Fruit fly (Drosophila melanogaster) whole organism, embryonic: ENCODE measurements around the gene OtopLc.
A peak's percentile ranks its signal among the peaks of the same experiment; 100 is the strongest.

Experiments used
- Atf-2 ChIP-seq: fragments of 200-800 bp; sonication (Bioruptor generic); optimal IDR thresholded peaks from 2 replicates; lab custom pipeline; 2016; ENCODE audit warnings: missing biosample characterization, missing genetic modification characterization
- CG11723 ChIP-seq: fragments of 200-800 bp; sonication (Bioruptor generic); optimal IDR thresholded peaks from 2 replicates; lab custom pipeline; 2017; ENCODE audit warnings: missing biosample characterization, mild to moderate bottlenecking, missing genetic modification characterization
- CG12299 ChIP-seq: fragments of 200-800 bp; sonication (Bioruptor generic); optimal IDR thresholded peaks from 2 replicates; lab custom pipeline; 2018; ENCODE audit warnings: missing biosample characterization, mild to moderate bottlenecking, missing genetic modification characterization
- CG13775 ChIP-seq: fragments of 200-800 bp; sonication (Bioruptor generic); optimal IDR thresholded peaks from 3 replicates; lab custom pipeline; 2017; ENCODE audit warnings: missing biosample characterization, mild to moderate bottlenecking, missing genetic modification characterization
- CG15479 ChIP-seq: fragments of 200-800 bp; sonication (Bioruptor generic); optimal IDR thresholded peaks from 3 replicates; lab custom pipeline; 2019; ENCODE audit warnings: missing biosample characterization, mild to moderate bottlenecking, missing genetic modification characterization, moderate library complexity
- CG1647 ChIP-seq: fragments of 200-800 bp; sonication (Bioruptor generic); optimal IDR thresholded peaks from 3 replicates; lab custom pipeline; 2016; ENCODE audit warnings: missing biosample characterization, missing genetic modification characterization
- CG17361 ChIP-seq: fragments of 200-800 bp; sonication (Bioruptor generic); IDR thresholded peaks from 3 replicates; pipeline ENCODE4 v1.3.6; 2022; ENCODE audit warnings: missing biosample characterization, missing genetic modification characterization
- CG2116 ChIP-seq: fragments of 200-800 bp; sonication (Bioruptor generic); optimal IDR thresholded peaks from 3 replicates; lab custom pipeline; 2018; ENCODE audit warnings: missing biosample characterization, mild to moderate bottlenecking, missing genetic modification characterization
- CG30020 ChIP-seq: fragments of 200-800 bp; optimal IDR thresholded peaks from 2 replicates; lab custom pipeline; 2019; ENCODE audit warnings: missing biosample characterization, mild to moderate bottlenecking, missing genetic modification characterization, moderate library complexity
- CG3163 ChIP-seq: fragments of 200-800 bp; sonication (Bioruptor generic); optimal IDR thresholded peaks from 3 replicates; lab custom pipeline; 2016; ENCODE audit warnings: missing biosample characterization, missing genetic modification characterization
- CG32772 ChIP-seq: fragments of 200-800 bp; sonication (Bioruptor generic); IDR thresholded peaks from 2 replicates; pipeline ENCODE4 v1.3.6; 2022; ENCODE audit warnings: missing biosample characterization, missing genetic modification characterization
- CG3995 ChIP-seq: fragments of 200-800 bp; sonication (Bioruptor generic); optimal IDR thresholded peaks from 3 replicates; lab custom pipeline; 2016; ENCODE audit warnings: missing biosample characterization, missing genetic modification characterization
- CG4328 ChIP-seq: fragments of 200-800 bp; sonication (Bioruptor generic); optimal IDR thresholded peaks from 3 replicates; lab custom pipeline; 2017; ENCODE audit warnings: missing biosample characterization, missing genetic modification reagents, missing genetic modification characterization
- CG5953 ChIP-seq: fragments of 200-800 bp; sonication (Bioruptor generic); IDR thresholded peaks from 2 replicates; pipeline ENCODE4 v1.3.6; 2022; ENCODE audit warnings: missing biosample characterization, missing genetic modification characterization
- CG7786 ChIP-seq: fragments of 200-800 bp; sonication (Bioruptor generic); optimal IDR thresholded peaks from 2 replicates; lab custom pipeline; 2016; ENCODE audit warnings: missing biosample characterization, missing genetic modification characterization
- CG7839 ChIP-seq: fragments of 200-800 bp; sonication (Bioruptor generic); optimal IDR thresholded peaks from 3 replicates; lab custom pipeline; 2018; ENCODE audit warnings: missing biosample characterization, mild to moderate bottlenecking, missing genetic modification characterization, moderate library complexity
- CG7928 ChIP-seq: fragments of 200-800 bp; sonication (Bioruptor generic); optimal IDR thresholded peaks from 2 replicates; lab custom pipeline; 2017; ENCODE audit warnings: missing biosample characterization, mild to moderate bottlenecking, missing genetic modification characterization
- CG8359 ChIP-seq: fragments of 200-800 bp; sonication (Bioruptor generic); optimal IDR thresholded peaks from 2 replicates; lab custom pipeline; 2017; ENCODE audit warnings: missing biosample characterization, mild to moderate bottlenecking, missing genetic modification characterization, borderline replicate concordance
- CG9727 ChIP-seq: fragments of 200-800 bp; sonication (Bioruptor generic); optimal IDR thresholded peaks from 3 replicates; lab custom pipeline; 2017; ENCODE audit warnings: missing biosample characterization, mild to moderate bottlenecking, missing genetic modification characterization
- Dref ChIP-seq: fragments of 200-800 bp; sonication (Bioruptor generic); IDR thresholded peaks from 2 replicates; pipeline ENCODE4 v1.3.6; 2022; ENCODE audit warnings: missing biosample characterization, missing genetic modification characterization
- Fer2 ChIP-seq: fragments of 200-800 bp; sonication (Bioruptor generic); optimal IDR thresholded peaks from 2 replicates; lab custom pipeline; 2018; ENCODE audit warnings: missing biosample characterization, mild to moderate bottlenecking, missing genetic modification characterization, moderate library complexity
- HHEX ChIP-seq: fragments of 200-800 bp; sonication (Bioruptor generic); optimal IDR thresholded peaks from 3 replicates; lab custom pipeline; 2017; ENCODE audit warnings: missing biosample characterization, mild to moderate bottlenecking, missing genetic modification characterization, missing genetic modification reagents
- Hr39 ChIP-seq: fragments of >200 bp; optimal IDR thresholded peaks from 2 replicates; lab custom pipeline; 2017
- Nf-YC ChIP-seq: fragments of 200-800 bp; optimal IDR thresholded peaks from 3 replicates; lab custom pipeline; 2019; ENCODE audit warnings: missing biosample characterization, mild to moderate bottlenecking, missing genetic modification characterization, moderate library complexity
- Sin3A ChIP-seq: fragments of >200 bp; optimal IDR thresholded peaks from 2 replicates; lab custom pipeline; 2018
- Spps ChIP-seq: fragments of 200-800 bp; sonication (Bioruptor generic); optimal IDR thresholded peaks from 2 replicates; lab custom pipeline; 2018; ENCODE audit warnings: missing biosample characterization, mild to moderate bottlenecking, missing genetic modification characterization
- Tbp ChIP-seq: fragments of >200 bp; optimal IDR thresholded peaks from 2 replicates; lab custom pipeline; 2018; ENCODE audit warnings: missing biosample characterization, missing genetic modification characterization
- Trl ChIP-seq, 3 experiments: fragments of >200 bp in 2 of 3; fragments of 200-800 bp in 1 of 3; sonication (Bioruptor generic) in 1 of 3; optimal IDR thresholded peaks; 2 replicates in 1 of 3; 3 replicates in 2 of 3; lab custom pipeline; 2016 to 2017; ENCODE audit warnings: missing biosample characterization in 1 of 3, missing genetic modification characterization in 1 of 3
- Xbp1 ChIP-seq: fragments of 200-800 bp; sonication (Bioruptor generic); optimal IDR thresholded peaks from 3 replicates; lab custom pipeline; 2016; ENCODE audit warnings: missing biosample characterization, mild to moderate bottlenecking, missing genetic modification characterization
- ab ChIP-seq: fragments of 200-800 bp; sonication (Bioruptor generic); optimal IDR thresholded peaks from 2 replicates; lab custom pipeline; 2016; ENCODE audit warnings: missing biosample characterization, missing genetic modification characterization
- abd-A ChIP-seq: fragments of 200-800 bp; sonication (Bioruptor generic); optimal IDR thresholded peaks from 3 replicates; lab custom pipeline; 2019; ENCODE audit warnings: missing biosample characterization, mild to moderate bottlenecking, missing genetic modification characterization, moderate library complexity
- ac ChIP-seq: fragments of 200-800 bp; sonication (Bioruptor generic); optimal IDR thresholded peaks from 3 replicates; lab custom pipeline; 2017; ENCODE audit warnings: missing biosample characterization, mild to moderate bottlenecking, missing genetic modification characterization
- al ChIP-seq: fragments of 200-800 bp; sonication (Bioruptor generic); IDR thresholded peaks from 2 replicates; pipeline ENCODE4 v1.3.6; 2022; ENCODE audit warnings: missing biosample characterization, missing genetic modification characterization
- crp ChIP-seq, 2 experiments: fragments of 200-800 bp; sonication (Bioruptor generic); optimal IDR thresholded peaks; 2 replicates in 1 of 2; 3 replicates in 1 of 2; lab custom pipeline; 2017; ENCODE audit warnings: missing biosample characterization in 2 of 2, missing genetic modification characterization in 2 of 2, mild to moderate bottlenecking in 1 of 2, moderate library complexity in 1 of 2
- gce ChIP-seq: fragments of 200-800 bp; sonication (Bioruptor generic); IDR thresholded peaks from 3 replicates; pipeline ENCODE4 v1.3.6; 2022; ENCODE audit warnings: missing biosample characterization, missing genetic modification characterization
- hkb ChIP-seq, 2 experiments: fragments of 200-800 bp in 1 of 2; fragments of >200 bp in 1 of 2; sonication (Bioruptor generic) in 1 of 2; IDR thresholded peaks in 1 of 2; optimal IDR thresholded peaks in 1 of 2; 2 replicates each; pipeline versions ENCODE4 v1.3.6 to Lab custom; 2017 to 2022; ENCODE audit warnings: missing biosample characterization in 1 of 2, missing genetic modification characterization in 1 of 2
- inv ChIP-seq: fragments of 200-800 bp; sonication (Bioruptor generic); IDR thresholded peaks from 2 replicates; pipeline ENCODE4 v1.3.6; 2022; ENCODE audit warnings: missing biosample characterization, missing genetic modification characterization; ENCODE audit not compliant: partially characterized antibody
- mld ChIP-seq: fragments of 200-800 bp; sonication (Bioruptor generic); IDR thresholded peaks from 3 replicates; pipeline ENCODE4 v1.3.6; 2022; ENCODE audit warnings: missing biosample characterization, missing genetic modification characterization; ENCODE audit not compliant: partially characterized antibody
- odd ChIP-seq: fragments of 200-800 bp; sonication (Bioruptor generic); optimal IDR thresholded peaks from 2 replicates; lab custom pipeline; 2017; ENCODE audit warnings: missing biosample characterization, mild to moderate bottlenecking, missing genetic modification characterization
- onecut ChIP-seq: fragments of 200-800 bp; sonication (Bioruptor generic); IDR thresholded peaks from 2 replicates; pipeline ENCODE4 v1.3.6; 2022; ENCODE audit warnings: missing biosample characterization, missing genetic modification characterization
- pum ChIP-seq: fragments of 200-800 bp; sonication (Bioruptor generic); optimal IDR thresholded peaks from 2 replicates; lab custom pipeline; 2016; ENCODE audit warnings: missing biosample characterization, missing genetic modification characterization
- sc ChIP-seq, 3 experiments: fragments of >200 bp in 2 of 3; fragments of 200-800 bp in 1 of 3; sonication (Bioruptor generic) in 1 of 3; optimal IDR thresholded peaks; 2 replicates in 2 of 3; 3 replicates in 1 of 3; lab custom pipeline; 2017; ENCODE audit warnings: mild to moderate bottlenecking in 1 of 3, missing biosample characterization in 1 of 3, missing genetic modification characterization in 1 of 3, missing genetic modification reagents in 1 of 3
- scrt ChIP-seq: fragments of 200-800 bp; sonication (Bioruptor generic); optimal IDR thresholded peaks from 2 replicates; lab custom pipeline; 2018; ENCODE audit warnings: missing biosample characterization, mild to moderate bottlenecking, missing genetic modification characterization, moderate library complexity
- sim ChIP-seq: fragments of 200-800 bp; sonication (Bioruptor generic); IDR thresholded peaks from 2 replicates; pipeline ENCODE4 v1.3.6; 2022; ENCODE audit warnings: missing biosample characterization, missing genetic modification characterization
- tna ChIP-seq: fragments of 200-800 bp; sonication (Bioruptor generic); IDR thresholded peaks from 2 replicates; pipeline ENCODE4 v1.3.6; 2022; ENCODE audit warnings: missing biosample characterization, missing genetic modification characterization; ENCODE audit not compliant: partially characterized antibody
- trh ChIP-seq: fragments of 200-800 bp; sonication (Bioruptor generic); optimal IDR thresholded peaks from 2 replicates; lab custom pipeline; 2016; ENCODE audit warnings: missing biosample characterization, missing genetic modification characterization
- tx ChIP-seq: fragments of 200-800 bp; sonication (Bioruptor generic); optimal IDR thresholded peaks from 2 replicates; lab custom pipeline; 2016; ENCODE audit warnings: missing biosample characterization, missing genetic modification characterization
- unc-4 ChIP-seq: fragments of 200-800 bp; sonication (Bioruptor generic); IDR thresholded peaks from 2 replicates; pipeline ENCODE4 v1.3.6; 2022; ENCODE audit warnings: missing biosample characterization, missing genetic modification characterization; ENCODE audit not compliant: partially characterized antibody
- usp ChIP-seq: fragments of >200 bp; optimal IDR thresholded peaks from 2 replicates; lab custom pipeline; 2017; ENCODE audit warnings: missing biosample characterization, missing genetic modification characterization

OtopLc gene

dm6 chrX:5699824-5700498 is 37.3 kb upstream of the OtopLc start (continued):
- TF ChIP-seq HHEX (peak; percentile 22), Spps (tag; lab: Kevin White, UChicago) (peak; percentile 15), CG8359 (GFP tag; lab: Kevin White, UChicago) (no peak), Atf-2 (GFP tag; lab: Kevin White, UChicago) (no peak), Dref (no peak), trh (GFP tag; lab: Kevin White, UChicago) (no peak), ab (GFP tag; lab: Kevin White, UChicago) (no peak), Sin3A (no peak), CG32772 (GFP tag; lab: Robert Waterston, UW) (peak; percentile 65), tna (GFP tag; lab: Robert Waterston, UW) (no peak), CG11723 (peak; percentile 26), mld (GFP tag; lab: Robert Waterston, UW) (no peak), crp (GFP tag; optimal IDR thresholded peaks at IDR 0.05; lab: Kevin White, UChicago) (no peak), CG7839 (peak; percentile 76), usp (GFP tag; lab: Kevin White, UChicago) (no peak), CG13775 (GFP tag; lab: Kevin White, UChicago) (peak; percentile 17), Nf-YC (tag; lab: Kevin White, UChicago) (peak; percentile 26), CG17361 (GFP tag; lab: Robert Waterston, UW) (peak; percentile 82), tx (GFP tag; lab: Kevin White, UChicago) (peak; percentile 9), Tbp (no peak), CG15479 (no peak), hkb (optimal IDR thresholded peaks at IDR 0.05; lab: Kevin White, UChicago) (no peak), hkb (GFP tag; IDR thresholded peaks at IDR 0.05; lab: Robert Waterston, UW) (peak; percentile 73), Fer2 (no peak), sc (optimal IDR thresholded peaks at IDR 0.05; lab: Kevin White, UChicago) (no peak), sc (GFP tag; optimal IDR thresholded peaks at IDR 0.05; lab: Kevin White, UChicago) (peak; percentile 55), onecut (no peak), pum (GFP tag; lab: Kevin White, UChicago) (peak; percentile 48), unc-4 (GFP tag; lab: Robert Waterston, UW) (no peak), CG3163 (GFP tag; lab: Kevin White, UChicago) (no peak), CG4328 (GFP tag; lab: Kevin White, UChicago) (no peak), CG9727 (GFP tag; lab: Kevin White, UChicago) (peak; percentile 39), inv (GFP tag; lab: Robert Waterston, UW) (no peak), CG2116 (GFP tag; lab: Kevin White, UChicago) (no peak), scrt (GFP tag; lab: Kevin White, UChicago) (peak; percentile 49), abd-A (tag; lab: Kevin White, UChicago) (peak; percentile 67), sim (no peak), CG7786 (GFP tag; lab: Kevin White, UChicago) (no peak), CG5953 (0 out of 2 replicates have a peak, but pooled peaks have one; percentile 33), Xbp1 (GFP tag; lab: Kevin White, UChicago) (peak; percentile 74), CG1647 (GFP tag; lab: Kevin White, UChicago) (peak; percentile 21), CG12299 (tag; lab: Kevin White, UChicago) (no peak), CG30020 (no peak), Trl (optimal IDR thresholded peaks at IDR 0.05; lab: Kevin White, UChicago) (no peak), Trl (GFP tag; optimal IDR thresholded peaks at IDR 0.05; lab: Kevin White, UChicago) (peak; percentile 8), al (GFP tag; lab: Robert Waterston, UW) (0 out of 2 replicates have a peak, but pooled peaks have one; percentile 17), gce (GFP tag; lab: Robert Waterston, UW) (no peak), odd (GFP tag; lab: Kevin White, UChicago) (peak; percentile 45), ac (GFP tag; lab: Kevin White, UChicago) (no peak), CG3995 (GFP tag; lab: Kevin White, UChicago) (no peak), Hr39 (lab: Kevin White, UChicago) (no peak), CG7928 (no peak)
